Fruit fly (Drosophila melanogaster) whole organism, embryonic: Measurements from ENCODE around the gene CG31287.

Experiments used
- B-H2 ChIP-seq: fragments of 200-800 bp; sonication (Bioruptor generic); optimal IDR thresholded peaks from 2 replicates; lab custom pipeline; 2018; ENCODE audit warnings: missing biosample characterization, mild to moderate bottlenecking, missing genetic modification characterization
- CG1024 ChIP-seq: fragments of 200-800 bp; sonication (Bioruptor generic); IDR thresholded peaks from 2 replicates; pipeline ENCODE4 v1.3.6; 2022; ENCODE audit warnings: missing biosample characterization, missing genetic modification characterization
- CG11085 ChIP-seq: fragments of 200-800 bp; sonication (Bioruptor generic); IDR thresholded peaks from 2 replicates; pipeline ENCODE4 v1.3.6; 2022; ENCODE audit warnings: missing biosample characterization, missing genetic modification characterization
- CG11723 ChIP-seq: fragments of 200-800 bp; sonication (Bioruptor generic); optimal IDR thresholded peaks from 2 replicates; lab custom pipeline; 2017; ENCODE audit warnings: missing biosample characterization, mild to moderate bottlenecking, missing genetic modification characterization
- CG12236 ChIP-seq: fragments of 200-800 bp; sonication (Bioruptor generic); optimal IDR thresholded peaks from 2 replicates; lab custom pipeline; 2016; ENCODE audit warnings: missing biosample characterization, missing genetic modification characterization
- CG13123 ChIP-seq: fragments of 200-800 bp; sonication (Bioruptor generic); optimal IDR thresholded peaks from 2 replicates; lab custom pipeline; 2016; ENCODE audit warnings: missing biosample characterization, missing genetic modification characterization
- CG15011 ChIP-seq: fragments of 200-800 bp; sonication (Bioruptor generic); optimal IDR thresholded peaks from 3 replicates; lab custom pipeline; 2018; ENCODE audit warnings: missing biosample characterization, mild to moderate bottlenecking, missing genetic modification characterization
- CG1647 ChIP-seq: fragments of 200-800 bp; sonication (Bioruptor generic); optimal IDR thresholded peaks from 3 replicates; lab custom pipeline; 2016; ENCODE audit warnings: missing biosample characterization, missing genetic modification characterization
- CG17186 ChIP-seq: fragments of 200-800 bp; sonication (Bioruptor generic); optimal IDR thresholded peaks from 3 replicates; lab custom pipeline; 2017; ENCODE audit warnings: missing biosample characterization, missing genetic modification reagents, missing genetic modification characterization
- CG1792 ChIP-seq: fragments of 200-800 bp; sonication (Bioruptor generic); optimal IDR thresholded peaks from 2 replicates; lab custom pipeline; 2016; ENCODE audit warnings: missing biosample characterization, missing genetic modification characterization
- CG18011 ChIP-seq: fragments of 200-800 bp; sonication (Bioruptor generic); optimal IDR thresholded peaks from 2 replicates; lab custom pipeline; 2017; ENCODE audit warnings: missing biosample characterization, missing genetic modification characterization, mild to moderate bottlenecking, moderate library complexity, missing genotype
- CG18476 ChIP-seq: fragments of 200-800 bp; sonication (Bioruptor generic); optimal IDR thresholded peaks from 2 replicates; lab custom pipeline; 2016; ENCODE audit warnings: missing biosample characterization, mild to moderate bottlenecking, missing genetic modification characterization
- CG2678 ChIP-seq: fragments of 200-800 bp; sonication (Bioruptor generic); optimal IDR thresholded peaks from 3 replicates; lab custom pipeline; 2019; ENCODE audit warnings: missing biosample characterization, mild to moderate bottlenecking, missing genetic modification characterization, moderate library complexity
- CG6765 ChIP-seq: fragments of 200-800 bp; sonication (Bioruptor generic); optimal IDR thresholded peaks from 3 replicates; lab custom pipeline; 2017; ENCODE audit warnings: missing biosample characterization, mild to moderate bottlenecking, missing genetic modification characterization
- CG7987 ChIP-seq: fragments of 200-800 bp; sonication (Bioruptor generic); optimal IDR thresholded peaks from 2 replicates; lab custom pipeline; 2018; ENCODE audit warnings: missing biosample characterization, mild to moderate bottlenecking, missing genetic modification characterization, moderate library complexity
- CG8478 ChIP-seq: fragments of >200 bp; optimal IDR thresholded peaks from 2 replicates; lab custom pipeline; 2018
- CG8765 ChIP-seq: fragments of 200-800 bp; sonication (Bioruptor generic); IDR thresholded peaks from 2 replicates; pipeline ENCODE4 v1.3.6; 2022; ENCODE audit warnings: missing biosample characterization, missing genetic modification characterization
- Camta ChIP-seq: fragments of 200-800 bp; sonication (Bioruptor generic); optimal IDR thresholded peaks from 2 replicates; lab custom pipeline; 2016; ENCODE audit warnings: missing biosample characterization, missing genetic modification characterization
- CoRest ChIP-seq: fragments of 200-800 bp; sonication (Bioruptor generic); optimal IDR thresholded peaks from 3 replicates; lab custom pipeline; 2018; ENCODE audit warnings: missing biosample characterization, mild to moderate bottlenecking, missing genetic modification characterization, moderate library complexity
- Dad ChIP-seq: fragments of 200-800 bp; sonication (Bioruptor generic); optimal IDR thresholded peaks from 3 replicates; lab custom pipeline; 2016; ENCODE audit warnings: missing biosample characterization, missing genetic modification characterization
- E2f2 ChIP-seq: fragments of 200-800 bp; sonication (Bioruptor generic); IDR thresholded peaks from 2 replicates; pipeline ENCODE4 v1.3.6; 2022; ENCODE audit warnings: missing biosample characterization, missing genetic modification characterization
- Eip74EF ChIP-seq, 2 experiments: fragments of 200-800 bp in 1 of 2; fragments of >200 bp in 1 of 2; sonication (Bioruptor generic) in 1 of 2; optimal IDR thresholded peaks; 2 replicates each; lab custom pipeline; 2017 to 2019; ENCODE audit warnings: missing biosample characterization in 2 of 2, missing genetic modification characterization in 2 of 2, mild to moderate bottlenecking in 1 of 2, moderate library complexity in 1 of 2
- GATAe ChIP-seq: fragments of 200-800 bp; sonication (Bioruptor generic); conservative IDR thresholded peaks from 2 replicates; pipeline ENCODE4 v1.3.6; 2022; ENCODE audit warnings: missing biosample characterization, missing genetic modification characterization
- Gug ChIP-seq: fragments of 200-800 bp; sonication (Bioruptor generic); IDR thresholded peaks from 4 replicates; pipeline ENCODE4 v1.3.6; 2022; ENCODE audit warnings: missing biosample characterization, missing genetic modification characterization
- HHEX ChIP-seq: fragments of 200-800 bp; sonication (Bioruptor generic); optimal IDR thresholded peaks from 3 replicates; lab custom pipeline; 2017; ENCODE audit warnings: missing biosample characterization, mild to moderate bottlenecking, missing genetic modification characterization, missing genetic modification reagents
- Mad ChIP-seq: fragments of 200-800 bp; sonication (Bioruptor generic); optimal IDR thresholded peaks from 2 replicates; lab custom pipeline; 2016; ENCODE audit warnings: missing biosample characterization, missing genetic modification characterization
- Ptx1 ChIP-seq: fragments of 200-800 bp; sonication (Bioruptor generic); IDR thresholded peaks from 2 replicates; pipeline ENCODE4 v1.3.6; 2022; ENCODE audit warnings: missing biosample characterization, missing genetic modification characterization
- Taf1 ChIP-seq: fragments of 200-800 bp; sonication (Bioruptor generic); IDR thresholded peaks from 2 replicates; pipeline ENCODE4 v1.3.6; 2022; ENCODE audit warnings: missing biosample characterization, missing genetic modification characterization
- aop ChIP-seq: fragments of 200-800 bp; sonication (Bioruptor generic); IDR thresholded peaks from 2 replicates; pipeline ENCODE4 v1.3.6; 2022; ENCODE audit warnings: missing biosample characterization, missing genetic modification characterization
- bcd ChIP-seq: fragments of 200-800 bp; sonication (Bioruptor generic); optimal IDR thresholded peaks from 2 replicates; lab custom pipeline; 2017; ENCODE audit warnings: missing biosample characterization, mild to moderate bottlenecking, missing genetic modification characterization
- chn ChIP-seq: fragments of 200-800 bp; sonication (Bioruptor generic); optimal IDR thresholded peaks from 2 replicates; lab custom pipeline; 2016; ENCODE audit warnings: missing biosample characterization, missing genetic modification characterization
- crol ChIP-seq: fragments of 200-800 bp; sonication (Bioruptor generic); IDR thresholded peaks from 2 replicates; pipeline ENCODE4 v1.3.6; 2022; ENCODE audit warnings: missing biosample characterization, missing genetic modification characterization
- disco-r ChIP-seq: fragments of 200-800 bp; sonication (Bioruptor generic); optimal IDR thresholded peaks from 2 replicates; lab custom pipeline; 2016; ENCODE audit warnings: missing biosample characterization, missing genetic modification characterization
- dpn ChIP-seq, 2 experiments: fragments of 200-800 bp; sonication (Bioruptor generic); optimal IDR thresholded peaks; 3 replicates each; lab custom pipeline; 2016; ENCODE audit warnings: missing biosample characterization in 2 of 2, missing genetic modification characterization in 2 of 2
- eve ChIP-seq, 2 experiments: fragments of >200 bp; optimal IDR thresholded peaks; 2 replicates each; lab custom pipeline; 2017; ENCODE audit warnings: missing biosample characterization in 2 of 2, missing genetic modification characterization in 2 of 2
- gt ChIP-seq: fragments of 200-800 bp; sonication (Bioruptor generic); IDR thresholded peaks from 2 replicates; pipeline ENCODE4 v1.3.6; 2022; ENCODE audit warnings: missing biosample characterization, missing genetic modification characterization
- mld ChIP-seq: fragments of 200-800 bp; sonication (Bioruptor generic); IDR thresholded peaks from 3 replicates; pipeline ENCODE4 v1.3.6; 2022; ENCODE audit warnings: missing biosample characterization, missing genetic modification characterization; ENCODE audit not compliant: partially characterized antibody
- onecut ChIP-seq: fragments of 200-800 bp; sonication (Bioruptor generic); IDR thresholded peaks from 2 replicates; pipeline ENCODE4 v1.3.6; 2022; ENCODE audit warnings: missing biosample characterization, missing genetic modification characterization
- pan ChIP-seq, 4 experiments: fragments of >200 bp in 3 of 4; fragments of 200-800 bp in 1 of 4; sonication (Bioruptor generic) in 1 of 4; optimal IDR thresholded peaks in 3 of 4; IDR thresholded peaks in 1 of 4; 2 replicates each; pipeline versions ENCODE4 v1.3.6 to Lab custom; 2017 to 2022; ENCODE audit warnings: missing biosample characterization in 2 of 4, missing genetic modification characterization in 2 of 4, mixed read lengths in 1 of 4
- prd ChIP-seq, 3 experiments: fragments of >200 bp in 2 of 3; fragments of 200-800 bp in 1 of 3; sonication (Bioruptor generic) in 1 of 3; optimal IDR thresholded peaks in 2 of 3; IDR thresholded peaks in 1 of 3; 2 replicates in 2 of 3; 3 replicates in 1 of 3; pipeline versions ENCODE4 v1.3.6 to Lab custom; 2017 to 2022; ENCODE audit warnings: missing biosample characterization in 1 of 3, missing genetic modification characterization in 1 of 3
- pum ChIP-seq: fragments of 200-800 bp; sonication (Bioruptor generic); optimal IDR thresholded peaks from 2 replicates; lab custom pipeline; 2016; ENCODE audit warnings: missing biosample characterization, missing genetic modification characterization
- sob ChIP-seq: fragments of 200-800 bp; sonication (Bioruptor generic); IDR thresholded peaks from 2 replicates; pipeline ENCODE4 v1.3.6; 2022; ENCODE audit warnings: missing biosample characterization, missing genetic modification characterization
- ssp ChIP-seq: fragments of 200-800 bp; sonication (Bioruptor generic); IDR thresholded peaks from 2 replicates; pipeline ENCODE4 v1.3.6; 2022; ENCODE audit warnings: missing biosample characterization, missing genetic modification characterization
- tap ChIP-seq: fragments of 200-800 bp; optimal IDR thresholded peaks from 3 replicates; lab custom pipeline; 2019; ENCODE audit warnings: missing biosample characterization, mild to moderate bottlenecking, missing genetic modification characterization, moderate library complexity
- tin ChIP-seq: fragments of 200-800 bp; sonication (Bioruptor generic); optimal IDR thresholded peaks from 3 replicates; lab custom pipeline; 2016; ENCODE audit warnings: missing biosample characterization, missing genetic modification characterization
- tna ChIP-seq: fragments of 200-800 bp; sonication (Bioruptor generic); IDR thresholded peaks from 2 replicates; pipeline ENCODE4 v1.3.6; 2022; ENCODE audit warnings: missing biosample characterization, missing genetic modification characterization; ENCODE audit not compliant: partially characterized antibody
- vfl ChIP-seq: fragments of 200-800 bp; sonication (Bioruptor generic); optimal IDR thresholded peaks from 2 replicates; lab custom pipeline; 2016; ENCODE audit warnings: missing biosample characterization, missing genetic modification characterization
- yki ChIP-seq: fragments of >200 bp; optimal IDR thresholded peaks from 3 replicates; lab custom pipeline; 2018
- zfh2 ChIP-seq: fragments of 200-800 bp; sonication (Bioruptor generic); optimal IDR thresholded peaks from 2 replicates; lab custom pipeline; 2016; ENCODE audit warnings: missing biosample characterization, missing genetic modification characterization

CG31287 gene

DNA sequence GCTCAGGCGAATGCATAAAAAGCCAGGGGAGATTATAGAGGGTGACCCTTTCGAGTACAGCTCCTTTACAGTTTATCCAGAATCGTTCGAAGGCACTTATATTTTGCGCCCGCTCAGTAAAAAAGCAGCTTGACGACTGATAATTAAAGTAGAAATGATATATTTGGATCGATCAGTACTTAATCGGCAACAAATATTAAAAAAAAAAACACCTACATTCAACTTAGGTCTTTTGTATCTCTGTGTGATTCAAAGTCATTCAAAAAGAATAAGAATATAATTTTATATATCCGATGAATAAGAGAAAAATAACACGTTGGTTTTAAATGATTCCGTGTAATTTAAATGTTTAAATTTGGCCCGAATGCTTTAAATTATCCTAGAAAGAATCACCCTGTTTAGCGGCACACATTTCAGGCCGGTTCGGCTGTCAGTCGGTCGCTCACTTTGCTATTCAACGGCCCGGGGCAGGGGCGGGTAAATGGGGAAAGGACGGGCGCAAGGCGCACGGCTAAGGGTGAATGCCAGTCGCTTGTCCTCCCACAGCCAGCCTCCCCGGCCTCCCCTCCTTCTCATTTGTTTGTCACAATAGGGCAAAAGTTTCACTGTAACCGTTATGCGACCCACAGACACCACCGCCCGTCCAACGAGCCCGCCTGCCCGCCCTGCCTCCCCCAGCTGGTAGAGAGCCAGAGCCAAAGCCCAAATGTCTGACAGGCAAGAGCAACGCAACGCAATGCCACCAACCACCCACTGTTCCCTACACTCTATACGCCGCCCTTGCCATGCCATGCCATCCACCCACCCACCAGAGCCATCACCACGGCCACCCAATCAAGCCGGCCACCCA, 9.9 kb downstream of the CG31287 start (continued):
- TF ChIP-seq Dad (GFP tag; lab: Kevin White, UChicago) (no peak), CG6765 (GFP tag; lab: Kevin White, UChicago) (peak; percentile 37), prd (optimal IDR thresholded peaks at IDR 0.05; lab: Kevin White, UChicago) (no peak), prd (GFP tag; IDR thresholded peaks at IDR 0.05; lab: Robert Waterston, UW) (no peak), Taf1 (no peak), tap (tag; lab: Kevin White, UChicago) (no peak), dpn (GFP tag; optimal IDR thresholded peaks at IDR 0.05; lab: Kevin White, UChicago) (peak in 1 of 2 experiments; percentile 12), gt (GFP tag; lab: Robert Waterston, UW) (no peak), pan (optimal IDR thresholded peaks at IDR 0.05; lab: Kevin White, UChicago) (no peak), pan (GFP tag; optimal IDR thresholded peaks at IDR 0.05 in 1 of 2, IDR thresholded peaks at IDR 0.05 in 1 of 2) (peak in 1 of 2 experiments; percentile 12), CG7987 (GFP tag; lab: Kevin White, UChicago) (no peak), GATAe (GFP tag; lab: Robert Waterston, UW) (no peak), CG18476 (GFP tag; lab: Kevin White, UChicago) (peak; percentile 50), CG17186 (GFP tag; lab: Kevin White, UChicago) (no peak), aop (GFP tag; lab: Robert Waterston, UW) (no peak), CG18011 (no peak), HHEX (GFP tag; lab: Kevin White, UChicago) (peak; percentile 72), ssp (GFP tag; lab: Robert Waterston, UW) (no peak), CG8478 (lab: Kevin White, UChicago) (no peak), CG1792 (GFP tag; lab: Kevin White, UChicago) (no peak), E2f2 (GFP tag; lab: Robert Waterston, UW) (no peak), CoRest (peak; percentile 43), eve (GFP tag; optimal IDR thresholded peaks at IDR 0.05; lab: Kevin White, UChicago) (no peak), tna (GFP tag; lab: Robert Waterston, UW) (no peak), CG12236 (GFP tag; lab: Kevin White, UChicago) (no peak), CG1647 (GFP tag; lab: Kevin White, UChicago) (no peak), CG11723 (GFP tag; lab: Kevin White, UChicago) (peak; percentile 15), B-H2 (no peak), Eip74EF (GFP tag; optimal IDR thresholded peaks at IDR 0.05; lab: Kevin White, UChicago) (no peak), tin (GFP tag; lab: Kevin White, UChicago) (peak; percentile 48), CG2678 (tag; lab: Kevin White, UChicago) (peak; percentile 85), CG11085 (GFP tag; lab: Robert Waterston, UW) (no peak), yki (lab: Kevin White, UChicago) (no peak), CG13123 (GFP tag; lab: Kevin White, UChicago) (no peak), CG8765 (no peak), zfh2 (GFP tag; lab: Kevin White, UChicago) (no peak), CG15011 (GFP tag; lab: Kevin White, UChicago) (peak; percentile 75), CG1024 (GFP tag; lab: Robert Waterston, UW) (no peak), Ptx1 (GFP tag; lab: Robert Waterston, UW) (no peak), Gug (peak; percentile 7; the same call in 1 of the 4 replicates), onecut (GFP tag; lab: Robert Waterston, UW) (peak; percentile 26), sob (peak; percentile 9; the same call in 1 of the 2 replicates), chn (no peak), vfl (GFP tag; lab: Kevin White, UChicago) (peak; percentile 38), pum (GFP tag; lab: Kevin White, UChicago) (peak; percentile 3), Camta (GFP tag; lab: Kevin White, UChicago) (no peak), bcd (GFP tag; lab: Kevin White, UChicago) (peak; percentile 40), Mad (GFP tag; lab: Kevin White, UChicago) (no peak), mld (no peak), crol (GFP tag; lab: Robert Waterston, UW) (peak; percentile 94), disco-r (GFP tag; lab: Kevin White, UChicago) (no peak)
